Worm (Caenorhabditis elegans): ENCODE measurements around the gene immt-2.

DNA sequence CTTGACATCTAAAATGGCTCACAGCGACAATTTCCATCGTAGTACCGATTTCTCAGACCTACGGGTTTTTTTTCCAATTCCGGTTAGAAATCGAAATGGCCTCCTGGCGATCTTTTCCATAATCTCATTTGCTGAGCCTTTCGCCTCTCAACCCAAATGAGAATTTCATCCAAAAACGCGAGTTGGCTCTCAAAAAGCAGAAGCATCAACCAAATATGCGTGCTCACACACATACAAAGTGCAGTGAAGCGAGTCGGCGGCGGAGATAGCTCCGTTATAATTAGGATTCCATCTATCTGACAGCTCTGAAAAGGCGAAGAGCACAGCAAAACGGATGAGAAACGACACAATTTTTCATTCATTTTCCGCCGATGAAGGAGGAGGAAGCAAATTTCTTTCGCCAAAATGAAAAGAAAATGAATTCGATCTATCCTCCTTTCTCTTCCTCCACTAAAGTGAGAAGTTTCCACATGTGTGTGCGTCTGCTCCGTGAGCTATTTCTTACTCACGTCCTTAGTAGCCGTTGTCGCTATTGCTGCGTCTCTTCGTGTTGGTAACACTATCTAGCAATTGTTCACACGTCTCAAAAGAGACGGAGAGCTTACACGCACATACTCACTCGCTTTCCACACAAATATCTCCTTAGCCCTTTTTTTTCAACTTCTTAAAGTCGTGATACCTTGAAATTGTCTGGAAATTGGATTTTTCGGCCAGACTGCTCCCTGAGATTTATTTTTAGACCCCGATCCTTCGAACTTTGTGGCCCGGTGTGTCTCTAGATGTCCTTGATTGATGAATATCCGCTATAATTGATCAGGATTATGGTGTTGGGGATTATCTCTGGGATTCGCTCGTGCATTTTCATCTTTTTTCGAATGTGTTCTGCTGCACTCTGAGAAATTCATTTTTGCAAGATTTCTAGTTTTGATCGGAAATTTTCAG, 36.7 kb upstream of the immt-2 start:
- TF ChIP-seq lir-3 (tag; optimal IDR thresholded peaks at IDR 0.05) (no peak), ceh-62 (tag; optimal IDR thresholded peaks at IDR 0.05) (no peak), snpc-4 (tag; optimal IDR thresholded peaks at IDR 0.05) (no peak), daf-12 (tag; optimal IDR thresholded peaks at IDR 0.05) (no peak), pha-4 (GFP tag; IDR thresholded peaks at IDR 0.05) (no peak), pha-4 (tag; optimal IDR thresholded peaks at IDR 0.05) (no peak), pqm-1 (tag; optimal IDR thresholded peaks at IDR 0.05) (no peak)

Measured in whole organism, L4 larva.